Fruit fly (Drosophila melanogaster) whole organism, embryonic: ENCODE results near the gene Hr96.
A peak's percentile ranks its signal among the peaks of the same experiment; 100 is the strongest.

ENCODE experiments used
- Abd-B ChIP-seq: fragments of 200-800 bp; sonication (Bioruptor generic); optimal IDR thresholded peaks from 2 replicates; lab custom pipeline; 2018; ENCODE audit warnings: missing biosample characterization, mild to moderate bottlenecking, missing genetic modification characterization, moderate library complexity
- Awh ChIP-seq: fragments of 200-800 bp; sonication (Bioruptor generic); IDR thresholded peaks from 2 replicates; pipeline ENCODE4, ENCODE4 v1.3.6; 2022; ENCODE audit warnings: missing biosample characterization, missing genetic modification characterization
- Bdp1 ChIP-seq: fragments of 200-800 bp; sonication (Bioruptor generic); optimal IDR thresholded peaks from 3 replicates; lab custom pipeline; 2016; ENCODE audit warnings: missing biosample characterization, missing genetic modification characterization
- CG10654 ChIP-seq: fragments of 200-800 bp; sonication (Bioruptor generic); optimal IDR thresholded peaks from 2 replicates; lab custom pipeline; 2016; ENCODE audit warnings: missing biosample characterization, missing genetic modification characterization
- CG11085 ChIP-seq: fragments of 200-800 bp; sonication (Bioruptor generic); IDR thresholded peaks from 2 replicates; pipeline ENCODE4 v1.3.6; 2022; ENCODE audit warnings: missing biosample characterization, missing genetic modification characterization
- CG11398 ChIP-seq: fragments of 200-800 bp; sonication (Bioruptor generic); optimal IDR thresholded peaks from 2 replicates; lab custom pipeline; 2016; ENCODE audit warnings: missing biosample characterization, missing genetic modification characterization
- CG12391 ChIP-seq: fragments of 200-800 bp; sonication (Bioruptor generic); optimal IDR thresholded peaks from 3 replicates; lab custom pipeline; 2018; ENCODE audit warnings: missing biosample characterization, mild to moderate bottlenecking, missing genetic modification characterization, moderate library complexity
- CG12659 ChIP-seq: fragments of 200-800 bp; sonication (Bioruptor generic); optimal IDR thresholded peaks from 3 replicates; lab custom pipeline; 2017; ENCODE audit warnings: mild to moderate bottlenecking, missing biosample characterization, missing genetic modification reagents, missing genetic modification characterization
- CG12769 ChIP-seq: fragments of 200-800 bp; sonication (Bioruptor generic); optimal IDR thresholded peaks from 2 replicates; lab custom pipeline; 2019; ENCODE audit warnings: missing biosample characterization, mild to moderate bottlenecking, missing genetic modification characterization, moderate library complexity
- CG13296 ChIP-seq: fragments of 200-800 bp; sonication (Bioruptor generic); optimal IDR thresholded peaks from 3 replicates; lab custom pipeline; 2018; ENCODE audit warnings: missing biosample characterization, mild to moderate bottlenecking, missing genetic modification characterization
- CG14710 ChIP-seq: fragments of 200-800 bp; sonication (Bioruptor generic); optimal IDR thresholded peaks from 3 replicates; lab custom pipeline; 2019; ENCODE audit warnings: missing biosample characterization, mild to moderate bottlenecking, missing genetic modification characterization, moderate library complexity
- CG15479 ChIP-seq: fragments of 200-800 bp; sonication (Bioruptor generic); optimal IDR thresholded peaks from 3 replicates; lab custom pipeline; 2019; ENCODE audit warnings: missing biosample characterization, mild to moderate bottlenecking, missing genetic modification characterization, moderate library complexity
- CG17568 ChIP-seq: fragments of 200-800 bp; sonication (Bioruptor generic); optimal IDR thresholded peaks from 2 replicates; lab custom pipeline; 2018; ENCODE audit warnings: missing biosample characterization, mild to moderate bottlenecking, missing genetic modification characterization, moderate library complexity
- CG17829 ChIP-seq: fragments of 200-800 bp; optimal IDR thresholded peaks from 2 replicates; lab custom pipeline; 2019; ENCODE audit warnings: missing biosample characterization, mild to moderate bottlenecking, missing genetic modification characterization, moderate library complexity
- CG2116 ChIP-seq: fragments of 200-800 bp; sonication (Bioruptor generic); optimal IDR thresholded peaks from 3 replicates; lab custom pipeline; 2018; ENCODE audit warnings: missing biosample characterization, mild to moderate bottlenecking, missing genetic modification characterization
- CG3726 ChIP-seq: fragments of 200-800 bp; sonication (Bioruptor generic); IDR thresholded peaks from 3 replicates; pipeline ENCODE4, ENCODE4 v1.3.6; 2022; ENCODE audit warnings: missing biosample characterization, missing genetic modification characterization
- CG3847 ChIP-seq: fragments of 200-800 bp; sonication (Bioruptor generic); IDR thresholded peaks from 2 replicates; pipeline ENCODE4 v1.3.6; 2022; ENCODE audit warnings: missing biosample characterization, missing genetic modification characterization
- CG8478 ChIP-seq: fragments of >200 bp; optimal IDR thresholded peaks from 2 replicates; lab custom pipeline; 2018
- CG8944 ChIP-seq: fragments of 200-800 bp; sonication (Bioruptor generic); optimal IDR thresholded peaks from 3 replicates; lab custom pipeline; 2016; ENCODE audit warnings: missing biosample characterization, missing genetic modification characterization
- CG9797 ChIP-seq: fragments of 200-800 bp; sonication (Bioruptor generic); optimal IDR thresholded peaks from 3 replicates; lab custom pipeline; 2018; ENCODE audit warnings: missing biosample characterization, mild to moderate bottlenecking, missing genetic modification characterization
- CG9817 ChIP-seq: fragments of 200-800 bp; sonication (Bioruptor generic); optimal IDR thresholded peaks from 2 replicates; lab custom pipeline; 2018; ENCODE audit warnings: missing biosample characterization, mild to moderate bottlenecking, missing genetic modification characterization, moderate library complexity
- Lhr ChIP-seq: fragments of 200-800 bp; sonication (Bioruptor generic); optimal IDR thresholded peaks from 3 replicates; lab custom pipeline; 2017; ENCODE audit warnings: mild to moderate bottlenecking, missing biosample characterization, missing genetic modification reagents, missing genetic modification characterization
- Myb ChIP-seq: fragments of 200-800 bp; sonication (Bioruptor generic); optimal IDR thresholded peaks from 2 replicates; lab custom pipeline; 2016; ENCODE audit warnings: missing biosample characterization, missing genetic modification characterization
- Sry-β ChIP-seq: fragments of 200-800 bp; sonication (Bioruptor generic); optimal IDR thresholded peaks from 2 replicates; lab custom pipeline; 2018; ENCODE audit warnings: missing biosample characterization, mild to moderate bottlenecking, missing genetic modification characterization, moderate library complexity
- Sry-δ ChIP-seq: fragments of 200-800 bp; sonication (Bioruptor generic); optimal IDR thresholded peaks from 2 replicates; lab custom pipeline; 2016; ENCODE audit warnings: missing biosample characterization, missing genetic modification characterization
- amos ChIP-seq: fragments of 200-800 bp; sonication (Bioruptor generic); IDR thresholded peaks from 2 replicates; pipeline ENCODE4 v1.3.6; 2022; ENCODE audit warnings: missing biosample characterization, missing genetic modification characterization; ENCODE audit not compliant: partially characterized antibody
- az2 ChIP-seq: fragments of 200-800 bp; sonication (Bioruptor generic); optimal IDR thresholded peaks from 3 replicates; lab custom pipeline; 2016; ENCODE audit warnings: missing biosample characterization, missing genetic modification characterization
- cas ChIP-seq: fragments of 200-800 bp; sonication (Bioruptor generic); IDR thresholded peaks from 2 replicates; pipeline ENCODE4 v1.3.6; 2022; ENCODE audit warnings: missing biosample characterization, missing genetic modification characterization
- cwo ChIP-seq: fragments of 200-800 bp; sonication (Bioruptor generic); optimal IDR thresholded peaks from 3 replicates; lab custom pipeline; 2017; ENCODE audit warnings: missing biosample characterization, missing genetic modification characterization, mild to moderate bottlenecking, moderate library complexity, missing genetic modification reagents
- dm ChIP-seq: fragments of 200-800 bp; sonication (Bioruptor generic); optimal IDR thresholded peaks from 3 replicates; lab custom pipeline; 2016; ENCODE audit warnings: missing biosample characterization, missing genetic modification characterization
- esg ChIP-seq: fragments of 200-800 bp; sonication (Bioruptor generic); conservative IDR thresholded peaks from 2 replicates; pipeline ENCODE4 v1.3.6; 2022; ENCODE audit warnings: missing biosample characterization, missing genetic modification characterization
- exex ChIP-seq: fragments of 200-800 bp; sonication (Bioruptor generic); optimal IDR thresholded peaks from 4 replicates; lab custom pipeline; 2018; ENCODE audit warnings: missing biosample characterization, mild to moderate bottlenecking, missing genetic modification characterization, moderate library complexity
- eyg ChIP-seq: fragments of 200-800 bp; sonication (Bioruptor generic); optimal IDR thresholded peaks from 3 replicates; lab custom pipeline; 2016; ENCODE audit warnings: missing biosample characterization, missing genetic modification characterization
- hb ChIP-seq: fragments of 200-800 bp; sonication (Bioruptor generic); IDR thresholded peaks from 3 replicates; pipeline ENCODE4 v1.3.6; 2022; ENCODE audit warnings: missing biosample characterization, missing genetic modification characterization; ENCODE audit not compliant: partially characterized antibody
- hbn ChIP-seq: fragments of 200-800 bp; sonication (Bioruptor generic); IDR thresholded peaks from 2 replicates; pipeline ENCODE4 v1.3.6; 2022; ENCODE audit warnings: missing biosample characterization, missing genetic modification characterization; ENCODE audit not compliant: partially characterized antibody
- insv ChIP-seq, 2 experiments: fragments of 200-800 bp; sonication (Bioruptor generic); optimal IDR thresholded peaks; 3 replicates each; lab custom pipeline; 2016 to 2018; ENCODE audit warnings: missing biosample characterization in 2 of 2, missing genetic modification characterization in 2 of 2
- kah ChIP-seq: fragments of 200-800 bp; sonication (Bioruptor generic); optimal IDR thresholded peaks from 2 replicates; lab custom pipeline; 2018; ENCODE audit warnings: missing biosample characterization, mild to moderate bottlenecking, missing genetic modification characterization
- ken ChIP-seq: fragments of 200-800 bp; sonication (Bioruptor generic); IDR thresholded peaks from 3 replicates; pipeline ENCODE4 v1.3.6; 2022; ENCODE audit warnings: missing biosample characterization, missing genetic modification characterization
- mld ChIP-seq: fragments of 200-800 bp; sonication (Bioruptor generic); IDR thresholded peaks from 3 replicates; pipeline ENCODE4 v1.3.6; 2022; ENCODE audit warnings: missing biosample characterization, missing genetic modification characterization; ENCODE audit not compliant: partially characterized antibody
- nerfin-2 ChIP-seq: fragments of 200-800 bp; sonication (Bioruptor generic); IDR thresholded peaks from 2 replicates; pipeline ENCODE4 v1.3.6; 2022; ENCODE audit warnings: missing biosample characterization, missing genetic modification characterization; ENCODE audit not compliant: partially characterized antibody
- phol ChIP-seq: fragments of 200-800 bp; sonication (Bioruptor generic); optimal IDR thresholded peaks from 3 replicates; lab custom pipeline; 2018; ENCODE audit warnings: missing biosample characterization, mild to moderate bottlenecking, missing genetic modification characterization, moderate library complexity
- sens-2 ChIP-seq: fragments of 200-800 bp; sonication (Bioruptor generic); IDR thresholded peaks from 2 replicates; pipeline ENCODE4 v1.3.6; 2022; ENCODE audit warnings: missing biosample characterization, missing genetic modification characterization
- shn ChIP-seq: fragments of 200-800 bp; sonication (Bioruptor generic); optimal IDR thresholded peaks from 3 replicates; lab custom pipeline; 2016; ENCODE audit warnings: missing biosample characterization, missing genetic modification characterization
- slp2 ChIP-seq: fragments of 200-800 bp; sonication (Bioruptor generic); optimal IDR thresholded peaks from 2 replicates; lab custom pipeline; 2016; ENCODE audit warnings: missing biosample characterization, missing genetic modification characterization
- sob ChIP-seq: fragments of 200-800 bp; sonication (Bioruptor generic); IDR thresholded peaks from 2 replicates; pipeline ENCODE4 v1.3.6; 2022; ENCODE audit warnings: missing biosample characterization, missing genetic modification characterization
- tin ChIP-seq: fragments of 200-800 bp; sonication (Bioruptor generic); optimal IDR thresholded peaks from 3 replicates; lab custom pipeline; 2016; ENCODE audit warnings: missing biosample characterization, missing genetic modification characterization
- ttk ChIP-seq: fragments of 200-800 bp; sonication (Bioruptor generic); IDR thresholded peaks from 2 replicates; pipeline ENCODE4 v2.1.2; 2022; ENCODE audit warnings: missing biosample characterization, missing genetic modification characterization
- tup ChIP-seq: fragments of 200-800 bp; sonication (Bioruptor generic); optimal IDR thresholded peaks from 2 replicates; lab custom pipeline; 2016; ENCODE audit warnings: missing biosample characterization, mild to moderate bottlenecking, missing genetic modification characterization, moderate library complexity
- vnd ChIP-seq: fragments of 200-800 bp; sonication (Bioruptor generic); IDR thresholded peaks from 3 replicates; pipeline ENCODE4 v1.3.6; 2022; ENCODE audit warnings: missing biosample characterization, missing genetic modification characterization; ENCODE audit not compliant: partially characterized antibody
- yki ChIP-seq: fragments of >200 bp; optimal IDR thresholded peaks from 3 replicates; lab custom pipeline; 2018

Hr96 gene

DNA sequence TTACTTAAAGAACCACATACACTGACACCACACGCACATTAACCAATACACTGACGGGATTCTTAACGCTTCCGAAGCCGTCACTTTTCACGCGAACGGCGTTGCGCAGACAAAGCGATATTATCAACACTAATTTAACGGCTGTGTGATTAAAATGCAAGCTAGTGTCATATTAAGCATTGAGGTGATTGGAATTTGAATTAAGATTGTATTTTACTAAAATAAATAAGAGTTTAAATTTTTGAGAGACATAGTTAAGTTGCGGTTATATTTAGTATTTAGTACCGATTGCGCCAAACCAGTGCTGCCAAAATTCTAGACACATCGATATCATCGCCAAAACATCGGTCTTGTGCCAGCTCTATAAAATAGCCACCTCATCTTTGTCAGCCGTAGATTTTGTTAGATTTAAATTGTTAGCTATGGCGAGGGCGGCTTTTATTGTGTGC is 14.0 kb downstream of the Hr96 start, which contains the start of the genes Ythdf and bai (continued):
- TF ChIP-seq CG10654 (GFP tag; lab: Kevin White, UChicago) (peak; percentile 18), amos (GFP tag; lab: Robert Waterston, UW) (peak; percentile 86), hb (GFP tag; lab: Robert Waterston, UW) (peak; percentile 78), insv (GFP tag; optimal IDR thresholded peaks at IDR 0.05; lab: Kevin White, UChicago) (peak in 1 of 2 experiments; percentile 1), hbn (GFP tag; lab: Robert Waterston, UW) (peak; percentile 81), shn (peak; percentile 16), yki (lab: Kevin White, UChicago) (no peak), kah (no peak), ttk (GFP tag; lab: Robert Waterston, UW) (no peak), exex (tag; lab: Kevin White, UChicago) (peak; percentile 49), CG2116 (GFP tag; lab: Kevin White, UChicago) (peak; percentile 85), Awh (GFP tag; lab: Robert Waterston, UW) (no peak), CG12769 (tag; lab: Kevin White, UChicago) (no peak), CG9797 (peak; percentile 75), CG11085 (GFP tag; lab: Robert Waterston, UW) (0 out of 2 replicates have a peak, but pooled peaks have one; percentile 19), Myb (peak; percentile 89), az2 (GFP tag; lab: Kevin White, UChicago) (peak; percentile 15), cwo (GFP tag; lab: Kevin White, UChicago) (no peak), nerfin-2 (GFP tag; lab: Robert Waterston, UW) (peak; percentile 56; the same call in 1 of the 2 replicates), esg (GFP tag; lab: Robert Waterston, UW) (no peak), vnd (peak; percentile 83), CG12391 (tag; lab: Kevin White, UChicago) (no peak), Sry-β (GFP tag; lab: Kevin White, UChicago) (peak; percentile 9), Abd-B (GFP tag; lab: Kevin White, UChicago) (no peak), CG3847 (GFP tag; lab: Robert Waterston, UW) (peak; percentile 50; the same call in 1 of the 2 replicates), eyg (GFP tag; lab: Kevin White, UChicago) (no peak), CG11398 (GFP tag; lab: Kevin White, UChicago) (peak; percentile 2), sens-2 (GFP tag; lab: Robert Waterston, UW) (no peak), CG13296 (no peak), CG8478 (lab: Kevin White, UChicago) (peak; percentile 40), dm (peak; percentile 28), CG15479 (GFP tag; lab: Kevin White, UChicago) (peak; percentile 27), Lhr (GFP tag; lab: Kevin White, UChicago) (peak; percentile 48), CG17829 (tag; lab: Kevin White, UChicago) (peak; percentile 38), phol (tag; lab: Kevin White, UChicago) (peak; percentile 62), CG14710 (peak; percentile 81), CG17568 (GFP tag; lab: Kevin White, UChicago) (no peak), sob (GFP tag; lab: Robert Waterston, UW) (peak; percentile 56), CG3726 (GFP tag; lab: Robert Waterston, UW) (no peak), slp2 (GFP tag; lab: Kevin White, UChicago) (peak; percentile 12), tup (peak; percentile 13), Sry-δ (GFP tag; lab: Kevin White, UChicago) (peak; percentile 97), CG8944 (GFP tag; lab: Kevin White, UChicago) (no peak), cas (GFP tag; lab: Robert Waterston, UW) (no peak), CG12659 (peak; percentile 75), ken (GFP tag; lab: Robert Waterston, UW) (peak; percentile 52; the same call in 2 of the 3 replicates), mld (GFP tag; lab: Robert Waterston, UW) (0 out of 3 replicates have a peak, but pooled peaks have one; percentile 56), tin (peak; percentile 14), CG9817 (tag; lab: Kevin White, UChicago) (no peak), Bdp1 (GFP tag; lab: Kevin White, UChicago) (peak; percentile 11)
